Worm (Caenorhabditis elegans) whole organism, L4 larva: ENCODE results near the gene nhr-53.

Experiments
- F44E2.7 ChIP-seq: fragments of 200-800 bp; sonication (Bioruptor generic); IDR thresholded peaks from 2 replicates; pipeline ENCODE4 v2.1.2; 2022; ENCODE audit warnings: missing genetic modification characterization, missing compliant biosample characterization
- T20F7.1 ChIP-seq: fragments of 200-800 bp; sonication (Bioruptor generic); optimal IDR thresholded peaks from 2 replicates; lab custom pipeline; 2018; ENCODE audit warnings: mild to moderate bottlenecking, missing genetic modification characterization, missing compliant biosample characterization
- attf-4 ChIP-seq: sonication (generic microtip); optimal IDR thresholded peaks from 3 replicates; lab custom pipeline; 2017; ENCODE audit warnings: missing biosample characterization, missing genetic modification characterization
- ceh-20 ChIP-seq: fragments of 200-800 bp; sonication (Bioruptor generic); IDR thresholded peaks from 2 replicates; pipeline ENCODE4 v1.3.6; 2022; ENCODE audit warnings: missing genetic modification reagents, missing genetic modification characterization, missing compliant biosample characterization
- ceh-32 ChIP-seq: sonication (generic microtip); optimal IDR thresholded peaks from 2 replicates; lab custom pipeline; 2016; ENCODE audit warnings: mild to moderate bottlenecking, missing genetic modification characterization, missing compliant biosample characterization; ENCODE audit not compliant: poor library complexity
- ceh-44 ChIP-seq: fragments of 200-800 bp; sonication (Bioruptor generic); IDR thresholded peaks from 2 replicates; pipeline ENCODE4 v1.3.6; 2022; ENCODE audit warnings: missing genetic modification reagents, missing genetic modification characterization, missing compliant biosample characterization
- ceh-62 ChIP-seq: sonication (generic microtip); optimal IDR thresholded peaks from 2 replicates; lab custom pipeline; 2017; ENCODE audit warnings: missing biosample characterization, missing genetic modification characterization
- ceh-82 ChIP-seq: sonication (generic microtip); optimal IDR thresholded peaks from 2 replicates; lab custom pipeline; 2017; ENCODE audit warnings: missing biosample characterization, missing genetic modification characterization
- daf-16 ChIP-seq, 3 experiments: sonication (generic microtip); optimal IDR thresholded peaks; 2 replicates each; lab custom pipeline; 2016 to 2017; ENCODE audit warnings: missing genetic modification characterization in 3 of 3, missing genetic modification reagents in 3 of 3, mild to moderate bottlenecking in 2 of 3, missing compliant biosample characterization in 2 of 3, missing biosample characterization in 1 of 3, moderate library complexity in 1 of 3
- dmd-6 ChIP-seq: fragments of 200-800 bp; sonication (Bioruptor generic); IDR thresholded peaks from 2 replicates; pipeline ENCODE4 v1.3.6; 2022; ENCODE audit warnings: missing genetic modification reagents, missing genetic modification characterization, missing compliant biosample characterization
- duxl-1 ChIP-seq: sonication (generic microtip); optimal IDR thresholded peaks from 2 replicates; lab custom pipeline; 2016; ENCODE audit warnings: mild to moderate bottlenecking, missing genetic modification characterization, moderate library complexity, missing compliant biosample characterization; ENCODE audit not compliant: poor library complexity
- dve-1 ChIP-seq: sonication (generic microtip); optimal IDR thresholded peaks from 2 replicates; lab custom pipeline; 2017; ENCODE audit warnings: antibody characterized with exemption, mild to moderate bottlenecking, missing genetic modification characterization, missing compliant biosample characterization; ENCODE audit not compliant: insufficient read depth
- fkh-10 ChIP-seq: fragments of 150-350 bp; optimal IDR thresholded peaks from 2 replicates; lab custom pipeline; 2014; ENCODE audit warnings: missing biosample characterization, missing genetic modification reagents, missing genetic modification characterization
- hif-1 ChIP-seq, 2 experiments: sonication (generic microtip); optimal IDR thresholded peaks; 2 replicates each; lab custom pipeline; 2016 to 2017; ENCODE audit warnings: missing compliant biosample characterization in 2 of 2, missing genetic modification characterization in 2 of 2, missing genetic modification reagents in 2 of 2, missing genotype in 2 of 2, mild to moderate bottlenecking in 1 of 2
- hlh-30 ChIP-seq: sonication (generic microtip); optimal IDR thresholded peaks from 2 replicates; lab custom pipeline; 2017; ENCODE audit warnings: antibody characterized with exemption, mild to moderate bottlenecking, missing genetic modification characterization, missing compliant biosample characterization; ENCODE audit not compliant: insufficient read depth
- lin-1 ChIP-seq: fragments of 200-800 bp; sonication (Bioruptor generic); IDR thresholded peaks from 2 replicates; pipeline ENCODE4 v1.3.6; 2022; ENCODE audit warnings: missing genetic modification reagents, missing genetic modification characterization, missing compliant biosample characterization
- lin-13 ChIP-seq: fragments of 150-350 bp; optimal IDR thresholded peaks from 2 replicates; lab custom pipeline; 2014; ENCODE audit warnings: missing biosample characterization, missing genetic modification reagents, missing genetic modification characterization
- lin-38 ChIP-seq: fragments of 200-800 bp; sonication (Bioruptor generic); IDR thresholded peaks from 2 replicates; pipeline ENCODE4 v1.3.6; 2022; ENCODE audit warnings: missing genetic modification reagents, missing genetic modification characterization, missing compliant biosample characterization
- lsy-2 ChIP-seq, 2 experiments: fragments of 150-350 bp in 1 of 2; sonication (generic microtip) in 1 of 2; optimal IDR thresholded peaks; 2 replicates each; lab custom pipeline; 2014 to 2017; ENCODE audit warnings: missing biosample characterization in 2 of 2, missing genetic modification characterization in 2 of 2
- madf-5 ChIP-seq, 2 experiments: fragments of 200-800 bp; sonication (Bioruptor generic); IDR thresholded peaks; 2 replicates each; pipeline ENCODE4 v1.3.6; 2022; ENCODE audit warnings: missing compliant biosample characterization in 2 of 2, missing genetic modification characterization in 2 of 2
- madf-9 ChIP-seq: fragments of 200-800 bp; sonication (Bioruptor generic); conservative IDR thresholded peaks from 2 replicates; pipeline ENCODE4 v1.3.6; 2022; ENCODE audit warnings: missing genetic modification reagents, missing genetic modification characterization, missing compliant biosample characterization
- mdl-1 ChIP-seq, 2 experiments: fragments of 150-350 bp in 1 of 2; sonication (generic microtip) in 1 of 2; optimal IDR thresholded peaks; 2 replicates each; lab custom pipeline; 2014 to 2017; ENCODE audit warnings: missing biosample characterization in 2 of 2, missing genetic modification characterization in 2 of 2
- mep-1 ChIP-seq: fragments of 150-350 bp; sonication (generic microtip); optimal IDR thresholded peaks from 3 replicates; lab custom pipeline; 2014; ENCODE audit warnings: missing biosample characterization, missing genetic modification characterization
- mes-2 ChIP-seq: sonication (generic microtip); optimal IDR thresholded peaks from 2 replicates; lab custom pipeline; 2016; ENCODE audit warnings: missing genotype, mild to moderate bottlenecking, missing genetic modification characterization, missing compliant biosample characterization; ENCODE audit not compliant: poor library complexity, severe bottlenecking
- nhr-102 ChIP-seq: sonication (generic microtip); optimal IDR thresholded peaks from 2 replicates; lab custom pipeline; 2016; ENCODE audit warnings: mild to moderate bottlenecking, missing genetic modification characterization, moderate library complexity, missing compliant biosample characterization
- nhr-111 ChIP-seq: fragments of 200-800 bp; sonication (Bioruptor generic); optimal IDR thresholded peaks from 2 replicates; lab custom pipeline; 2018; ENCODE audit warnings: mild to moderate bottlenecking, missing genetic modification characterization, missing compliant biosample characterization
- nhr-28 ChIP-seq: fragments of 150-350 bp; optimal IDR thresholded peaks from 2 replicates; lab custom pipeline; 2014; ENCODE audit warnings: missing biosample characterization, missing genetic modification characterization
- nhr-42 ChIP-seq: fragments of 200-800 bp; sonication (Bioruptor generic); IDR thresholded peaks from 2 replicates; pipeline ENCODE4 v1.3.6; 2022; ENCODE audit warnings: missing genetic modification characterization, missing compliant biosample characterization
- nhr-6 ChIP-seq: fragments of 150-350 bp; optimal IDR thresholded peaks from 2 replicates; lab custom pipeline; 2014; ENCODE audit warnings: missing biosample characterization, missing genetic modification characterization
- nhr-76 ChIP-seq: fragments of 150-350 bp; optimal IDR thresholded peaks from 2 replicates; lab custom pipeline; 2014; ENCODE audit warnings: missing biosample characterization, missing genetic modification characterization
- pqm-1 ChIP-seq: sonication (generic microtip); optimal IDR thresholded peaks from 2 replicates; lab custom pipeline; 2017; ENCODE audit warnings: missing biosample characterization, missing genetic modification characterization
- set-16 ChIP-seq: fragments of 200-800 bp; sonication (Bioruptor generic); IDR thresholded peaks from 2 replicates; pipeline ENCODE4 v1.3.6; 2022; ENCODE audit warnings: missing genetic modification reagents, missing genetic modification characterization, missing compliant biosample characterization
- snpc-4 ChIP-seq: fragments of 150-350 bp; optimal IDR thresholded peaks from 2 replicates; lab custom pipeline; 2014; ENCODE audit warnings: missing biosample characterization, missing genetic modification characterization
- tag-97 ChIP-seq: fragments of 200-800 bp; sonication (Bioruptor generic); IDR thresholded peaks from 2 replicates; pipeline ENCODE4 v1.3.6; 2022; ENCODE audit warnings: missing genetic modification characterization, missing compliant biosample characterization
- tra-1 ChIP-seq: fragments of 200-800 bp; sonication (Bioruptor generic); IDR thresholded peaks from 2 replicates; pipeline ENCODE4 v1.3.6; 2022; ENCODE audit warnings: missing genetic modification reagents, missing genetic modification characterization, missing compliant biosample characterization
- unc-62 ChIP-seq, 3 experiments: fragments of 150-350 bp in 1 of 3; sonication (generic microtip); optimal IDR thresholded peaks in 2 of 3; peaks in 1 of 3; 1 replicate in 1 of 3; 2 replicates in 2 of 3; lab custom pipeline; 2014 to 2017; ENCODE audit warnings: missing biosample characterization in 3 of 3, missing genetic modification characterization in 3 of 3, missing genetic modification reagents in 3 of 3, missing genotype in 1 of 3
- zfp-2 ChIP-seq: sonication (generic microtip); optimal IDR thresholded peaks from 2 replicates; lab custom pipeline; 2016; ENCODE audit warnings: mild to moderate bottlenecking, missing genetic modification characterization, missing compliant biosample characterization
- zfp-3 ChIP-seq: fragments of 200-800 bp; sonication (Bioruptor generic); conservative IDR thresholded peaks from 2 replicates; pipeline ENCODE4 v1.3.6; 2022; ENCODE audit warnings: missing genetic modification reagents, missing genetic modification characterization, missing compliant biosample characterization
- zip-11 ChIP-seq: fragments of 200-800 bp; sonication (Bioruptor generic); IDR thresholded peaks from 2 replicates; pipeline ENCODE4 v1.3.6; 2022; ENCODE audit warnings: missing genetic modification characterization, missing compliant biosample characterization

Gene nhr-53

ce11 chrV:15715636-15716035, 13.5 kb upstream of the nhr-53 start:
- TF ChIP-seq daf-16 (GFP tag; optimal IDR thresholded peaks at IDR 0.05; lab: Kevin White, UChicago) (peak in 1 of 2 experiments; percentile 83), daf-16 (tag; optimal IDR thresholded peaks at IDR 0.05; lab: Kevin White, UChicago) (peak; percentile 94), unc-62 (GFP tag; optimal IDR thresholded peaks at IDR 0.05 in 1 of 2; lab: Kevin White, UChicago) (peak in 1 of 2 experiments; percentile 54), unc-62 (tag; optimal IDR thresholded peaks at IDR 0.05; lab: Kevin White, UChicago) (no peak), dve-1 (tag; lab: Kevin White, UChicago) (peak; percentile 27), mdl-1 (tag; optimal IDR thresholded peaks at IDR 0.05; lab: Kevin White, UChicago) (peak in 1 of 2 experiments; percentile 11), hif-1 (tag; optimal IDR thresholded peaks at IDR 0.05; lab: Kevin White, UChicago) (no peak)
- TF ChIP-seq, all 104 proteins: peak for 4

- TF ChIP-seq hlh-30 (tag; lab: Kevin White, UChicago) (peak; percentile 39), nhr-76 (tag; lab: Kevin White, UChicago) (no peak), daf-16 (GFP tag; optimal IDR thresholded peaks at IDR 0.05; lab: Kevin White, UChicago) (no peak), daf-16 (tag; optimal IDR thresholded peaks at IDR 0.05; lab: Kevin White, UChicago) (peak; percentile 84), dve-1 (tag; lab: Kevin White, UChicago) (peak; percentile 66)
Measured at ce11 chrV:15712385-15712784, 10.2 kb upstream of the nhr-53 start.

ce11 chrV:15711898-15712297, 9.7 kb upstream of the nhr-53 start, which contains the start of gene str-101:
Gene str-101, minus strand, starts transcription at chrV:15711998.
- TF ChIP-seq madf-9 (GFP tag; lab: Robert Waterston, UW) (no peak), lsy-2 (tag; optimal IDR thresholded peaks at IDR 0.05; lab: Kevin White, UChicago) (no peak)

ce11 chrV:15710401-15710800, 8.2 kb upstream of the nhr-53 start, which contains the start of gene Y6E2A.1:
Gene Y6E2A.1, minus strand, starts transcription at chrV:15710501.
- no peak for TF ChIP-seq nhr-102 (tag; lab: Kevin White, UChicago)
- TF ChIP-seq lin-38 (GFP tag; lab: Robert Waterston, UW) = no peak
- no peak for TF ChIP-seq madf-5 (GFP tag; IDR thresholded peaks at IDR 0.05; lab: Robert Waterston, UW)
- no peak for TF ChIP-seq mes-2 (tag; lab: Kevin White, UChicago)

ce11 chrV:15707982-15708381, 5.8 kb upstream of the nhr-53 start:
- TF ChIP-seq duxl-1 (tag; lab: Kevin White, UChicago) (no peak), snpc-4 (tag; lab: Kevin White, UChicago) (no peak), zip-11 (GFP tag; lab: Robert Waterston, UW) (no peak), unc-62 (GFP tag; optimal IDR thresholded peaks at IDR 0.05 in 1 of 2; lab: Kevin White, UChicago) (peak in 1 of 2 experiments; percentile 81), unc-62 (tag; optimal IDR thresholded peaks at IDR 0.05; lab: Kevin White, UChicago) (no peak), ceh-20 (GFP tag; lab: Robert Waterston, UW) (0 out of 2 replicates have a peak, but pooled peaks have one; percentile 20), ceh-62 (tag; lab: Kevin White, UChicago) (no peak), T20F7.1 (no peak), lin-13 (GFP tag; lab: Kevin White, UChicago) (no peak), mep-1 (no peak), nhr-42 (no peak), tra-1 (0 out of 2 replicates have a peak, but pooled peaks have one; percentile 31), nhr-111 (GFP tag; lab: Kevin White, UChicago) (no peak), pqm-1 (tag; lab: Kevin White, UChicago) (no peak), ceh-44 (GFP tag; lab: Robert Waterston, UW) (no peak), daf-16 (GFP tag; optimal IDR thresholded peaks at IDR 0.05; lab: Kevin White, UChicago) (no peak), daf-16 (tag; optimal IDR thresholded peaks at IDR 0.05; lab: Kevin White, UChicago) (no peak), lin-1 (no peak), ceh-82 (tag; lab: Kevin White, UChicago) (no peak), ceh-32 (tag; lab: Kevin White, UChicago) (no peak), set-16 (GFP tag; lab: Robert Waterston, UW) (no peak), mes-2 (tag; lab: Kevin White, UChicago) (no peak), zfp-3 (GFP tag; lab: Robert Waterston, UW) (no peak), nhr-28 (tag; lab: Kevin White, UChicago) (peak; percentile 55), fkh-10 (no peak), attf-4 (no peak), tag-97 (no peak), zfp-2 (tag; lab: Kevin White, UChicago) (no peak), F44E2.7 (GFP tag; lab: Robert Waterston, UW) (no peak), mdl-1 (tag; optimal IDR thresholded peaks at IDR 0.05; lab: Kevin White, UChicago) (no peak), dmd-6 (no peak; the same call in none of the 2 replicates), nhr-6 (tag; lab: Kevin White, UChicago) (no peak)
- TF ChIP-seq, all 104 proteins: peak for 4
